Worm (Caenorhabditis elegans): Measurements from ENCODE around the gene ttc-17.

ttc-17 gene

ce11 chrV:8935104-8935503 lies 21.7 kb upstream of the ttc-17 start:
- TF ChIP-seq fkh-10 (GFP tag; optimal IDR thresholded peaks at IDR 0.05) (no peak), sox-4 (tag; optimal IDR thresholded peaks at IDR 0.05) (no peak), mep-1 (tag; optimal IDR thresholded peaks at IDR 0.05) (peak; percentile 34), nhr-11 (tag; optimal IDR thresholded peaks at IDR 0.05) (no peak), lin-35 (GFP tag; optimal IDR thresholded peaks at IDR 0.05) (peak; percentile 8 to 46), unc-130 (tag; optimal IDR thresholded peaks at IDR 0.05) (peak; percentile 17), nhr-71 (tag; optimal IDR thresholded peaks at IDR 0.05) (peak; percentile 57), ceh-88 (GFP tag; IDR thresholded peaks at IDR 0.05) (no peak), lin-15B (tag; optimal IDR thresholded peaks at IDR 0.05) (no peak), ztf-4 (tag; optimal IDR thresholded peaks at IDR 0.05) (no peak), fos-1 (tag; optimal IDR thresholded peaks at IDR 0.05) (no peak), lin-14 (GFP tag; optimal IDR thresholded peaks at IDR 0.05) (peak; percentile 63), swsn-7 (tag; optimal IDR thresholded peaks at IDR 0.05) (peak; percentile 22), nhr-77 (tag; optimal IDR thresholded peaks at IDR 0.05) (no peak), skn-1 (tag; optimal IDR thresholded peaks at IDR 0.05) (peak; percentile 17), ceh-8 (GFP tag; optimal IDR thresholded peaks at IDR 0.05) (no peak), xbp-1 (tag; optimal IDR thresholded peaks at IDR 0.05) (no peak), tbx-2 (tag; optimal IDR thresholded peaks at IDR 0.05) (peak; percentile 21), mef-2 (tag; optimal IDR thresholded peaks at IDR 0.05) (no peak), nhr-85 (tag) (peak; percentile 92), pqm-1 (tag; optimal IDR thresholded peaks at IDR 0.05) (no peak), F16B12.6 (tag; optimal IDR thresholded peaks at IDR 0.05) (no peak), nhr-20 (tag; optimal IDR thresholded peaks at IDR 0.05) (peak; percentile 61), ceh-82 (tag; optimal IDR thresholded peaks at IDR 0.05) (no peak), snu-23 (GFP tag; optimal IDR thresholded peaks at IDR 0.05) (peak; percentile 66), C16A3.4 (tag; optimal IDR thresholded peaks at IDR 0.05) (no peak), elt-3 (tag; optimal IDR thresholded peaks at IDR 0.05) (peak in 1 of 6 experiments; percentile 38), grh-1 (GFP tag; IDR thresholded peaks at IDR 0.05) (no peak), nhr-28 (tag; optimal IDR thresholded peaks at IDR 0.05) (no peak), blmp-1 (tag; optimal IDR thresholded peaks at IDR 0.05) (peak; percentile 73), hlh-17 (GFP tag; optimal IDR thresholded peaks at IDR 0.05; ENCODE audit: borderline replicate concordance) (no peak)

ce11 chrV:8936184-8936589 lies 20.7 kb upstream of the ttc-17 start, which contains the start of gene unc-23:
unc-23 (plus strand) TSS chrV:8936359.
- TF ChIP-seq nhr-11 (tag; optimal IDR thresholded peaks at IDR 0.05): peak; percentile 41
- TF ChIP-seq nhr-237 (tag; optimal IDR thresholded peaks at IDR 0.05): peak; percentile 75
- TF ChIP-seq rnt-1 (tag; optimal IDR thresholded peaks at IDR 0.05): peak; percentile 86
- TF ChIP-seq unc-130 (tag; optimal IDR thresholded peaks at IDR 0.05): peak; percentile 86
- no peak for TF ChIP-seq tlp-1 (tag; optimal IDR thresholded peaks at IDR 0.05)
- peak; percentile 96 for TF ChIP-seq nhr-20 (tag; optimal IDR thresholded peaks at IDR 0.05)
- TF ChIP-seq grh-1 (GFP tag; IDR thresholded peaks at IDR 0.05): peak; percentile 71
- TF ChIP-seq tbx-2 (tag; optimal IDR thresholded peaks at IDR 0.05): peak; percentile 84
- TF ChIP-seq C16A3.4 (tag; optimal IDR thresholded peaks at IDR 0.05): peak; percentile 73
- TF ChIP-seq ces-1 (GFP tag; optimal IDR thresholded peaks at IDR 0.05): no peak
- TF ChIP-seq mep-1 (tag; optimal IDR thresholded peaks at IDR 0.05): peak; percentile 90
- TF ChIP-seq lin-35 (GFP tag; optimal IDR thresholded peaks at IDR 0.05): peak; percentile 52 to 73
- peak; percentile 44 to 52 (median 49) for TF ChIP-seq dpl-1 (GFP tag; optimal IDR thresholded peaks at IDR 0.05)
- no peak for TF ChIP-seq dsc-1 (tag; optimal IDR thresholded peaks at IDR 0.05)
- TF ChIP-seq swsn-7 (tag; optimal IDR thresholded peaks at IDR 0.05): peak; percentile 90
- peak; percentile 48 to 60 for TF ChIP-seq efl-1 (optimal IDR thresholded peaks at IDR 0.05)
- peak; percentile 45 to 94 for TF ChIP-seq efl-1 (GFP tag; optimal IDR thresholded peaks at IDR 0.05 in 1 of 2)
- no peak for TF ChIP-seq hlh-4 (tag; optimal IDR thresholded peaks at IDR 0.05)
- peak; percentile 9; the same call in 1 of the 2 replicates for TF ChIP-seq isw-1 (GFP tag; IDR thresholded peaks at IDR 0.05)
- no peak for TF ChIP-seq nhr-28 (tag; optimal IDR thresholded peaks at IDR 0.05)
- TF ChIP-seq jun-1 (tag; optimal IDR thresholded peaks at IDR 0.05): peak; percentile 54
- peak; percentile 97 for TF ChIP-seq snu-23 (GFP tag; optimal IDR thresholded peaks at IDR 0.05)
- peak; percentile 75 for TF ChIP-seq zip-4 (GFP tag; optimal IDR thresholded peaks at IDR 0.05)
- peak; percentile 58 to 79 for TF ChIP-seq lsy-2 (tag; optimal IDR thresholded peaks at IDR 0.05)
- peak; percentile 87 for TF ChIP-seq nhr-77 (tag; optimal IDR thresholded peaks at IDR 0.05)
- peak; percentile 97 for TF ChIP-seq nhr-85 (tag)
- peak; percentile 95 for TF ChIP-seq blmp-1 (tag; optimal IDR thresholded peaks at IDR 0.05)
- TF ChIP-seq lir-3 (tag; optimal IDR thresholded peaks at IDR 0.05; ENCODE audit: poor library complexity): peak; percentile 7
- TF ChIP-seq C04F5.9 (tag; optimal IDR thresholded peaks at IDR 0.05): peak; percentile 18
- TF ChIP-seq ceh-82 (tag; optimal IDR thresholded peaks at IDR 0.05): peak; percentile 66 to 77 (median 77)
- TF ChIP-seq F16B12.6 (tag; optimal IDR thresholded peaks at IDR 0.05): no peak
- peak; percentile 76 for TF ChIP-seq nhr-47 (tag; optimal IDR thresholded peaks at IDR 0.05)
- peak in 5 of 6 experiments; percentile 81 to 95 (median 90) for TF ChIP-seq elt-3 (tag; optimal IDR thresholded peaks at IDR 0.05)
- TF ChIP-seq ceh-88 (GFP tag; IDR thresholded peaks at IDR 0.05): peak; percentile 27; the same call in 1 of the 2 replicates
- peak; percentile 59; the same call in 1 of the 2 replicates for TF ChIP-seq mab-9 (GFP tag; IDR thresholded peaks at IDR 0.05)
- TF ChIP-seq pax-3 (tag; optimal IDR thresholded peaks at IDR 0.05): no peak
- peak; percentile 94 for TF ChIP-seq lin-14 (GFP tag; optimal IDR thresholded peaks at IDR 0.05)

Measured in whole organism, L1 larva.